Fruit fly (Drosophila melanogaster) Kc167 (cell line): Measurements from ENCODE around the gene Swip-1.

Experiments
- Myc ChIP-seq: fragments of >200 bp; optimal IDR thresholded peaks from 2 replicates; lab custom pipeline; 2017; ENCODE audit warnings: missing external identifiers
- Sin3A ChIP-seq: fragments of >200 bp; optimal IDR thresholded peaks from 2 replicates; lab custom pipeline; 2018; ENCODE audit warnings: missing external identifiers
- h ChIP-seq: fragments of >200 bp; optimal IDR thresholded peaks from 3 replicates; lab custom pipeline; 2018; ENCODE audit warnings: missing external identifiers
- insv ChIP-seq: fragments of >200 bp; optimal IDR thresholded peaks from 3 replicates; lab custom pipeline; 2018; ENCODE audit warnings: missing external identifiers
- psq ChIP-seq: fragments of >200 bp; optimal IDR thresholded peaks from 2 replicates; lab custom pipeline; 2017; ENCODE audit warnings: missing external identifiers
- ttk ChIP-seq: sonication (Bioruptor generic); optimal IDR thresholded peaks from 2 replicates; lab custom pipeline; 2017; ENCODE audit warnings: missing external identifiers

The Swip-1 gene

DNA sequence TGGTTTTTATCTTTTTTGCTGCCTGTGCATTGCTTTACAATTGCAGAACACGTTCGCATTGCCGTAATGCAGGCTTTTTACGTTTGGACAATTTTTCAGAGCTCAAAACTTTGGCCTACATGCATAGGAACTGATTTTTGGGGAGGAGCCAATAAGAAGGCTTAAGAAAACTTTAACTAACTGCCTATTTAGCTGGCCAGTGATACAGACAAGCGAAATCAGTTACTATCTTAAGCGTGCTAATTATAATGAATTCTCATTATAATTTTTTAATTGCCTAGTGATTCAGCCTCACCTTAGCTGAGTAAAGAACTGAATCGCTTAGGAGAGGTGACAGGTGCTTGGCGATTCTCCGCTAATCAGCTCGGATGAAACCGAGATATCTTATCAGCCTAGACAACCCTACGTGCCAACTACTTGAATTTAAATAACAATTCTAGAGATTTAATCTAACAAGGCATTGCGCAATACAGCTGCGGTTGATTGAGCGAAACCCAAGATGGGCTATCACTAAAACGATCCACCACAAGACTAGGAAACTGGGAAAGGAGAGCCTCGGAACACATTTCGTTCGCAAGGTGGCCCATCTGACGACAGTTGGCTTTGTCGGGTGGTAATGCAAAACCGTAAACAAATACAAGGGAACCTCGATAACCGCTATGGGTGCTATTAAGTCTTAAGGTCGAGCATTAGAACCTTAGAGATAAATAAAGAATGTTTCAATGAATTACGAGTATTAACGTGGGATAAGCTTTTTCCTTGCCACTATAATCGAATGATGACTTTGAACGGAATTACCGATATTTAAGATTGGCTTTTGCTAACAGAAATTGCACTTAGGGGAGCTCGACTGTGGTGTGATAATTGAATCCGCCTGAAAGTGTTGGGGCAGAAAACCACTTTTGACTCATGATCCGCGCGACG lies 1.6 kb downstream of the Swip-1 start:
- TF ChIP-seq Myc (lab: Kevin White, UChicago) = no peak
- TF ChIP-seq ttk (lab: Kevin White, UChicago) = no peak
- no peak for TF ChIP-seq psq (lab: Kevin White, UChicago)
- TF ChIP-seq Sin3A (lab: Kevin White, UChicago) = no peak
- no peak for TF ChIP-seq h (lab: Kevin White, UChicago)
- no peak for TF ChIP-seq insv (lab: Kevin White, UChicago)

- no peak for TF ChIP-seq insv (lab: Kevin White, UChicago)
- no peak for TF ChIP-seq Sin3A (lab: Kevin White, UChicago)
- TF ChIP-seq Myc (lab: Kevin White, UChicago) = no peak
- TF ChIP-seq psq (lab: Kevin White, UChicago) = no peak
- TF ChIP-seq h (lab: Kevin White, UChicago) = no peak
- no peak for TF ChIP-seq ttk (lab: Kevin White, UChicago)
Measured at dm6 chr2L:18984158-18984557, 2.9 kb downstream of the Swip-1 start.

dm6 chr2L:18982826-18983758 lies 4.0 kb downstream of the Swip-1 start:
- no peak for TF ChIP-seq insv (lab: Kevin White, UChicago)
- TF ChIP-seq h (lab: Kevin White, UChicago) = no peak
- TF ChIP-seq psq (lab: Kevin White, UChicago) = no peak
- no peak for TF ChIP-seq Myc (lab: Kevin White, UChicago)
- TF ChIP-seq ttk (lab: Kevin White, UChicago) = no peak
- TF ChIP-seq Sin3A (lab: Kevin White, UChicago) = no peak

dm6 chr2L:18981947-18982579 lies 5.0 kb downstream of the Swip-1 start:
- TF ChIP-seq h (lab: Kevin White, UChicago) (no peak), psq (lab: Kevin White, UChicago) (no peak), ttk (lab: Kevin White, UChicago) (no peak), insv (lab: Kevin White, UChicago) (no peak), Sin3A (lab: Kevin White, UChicago) (no peak), Myc (lab: Kevin White, UChicago) (no peak)

DNA sequence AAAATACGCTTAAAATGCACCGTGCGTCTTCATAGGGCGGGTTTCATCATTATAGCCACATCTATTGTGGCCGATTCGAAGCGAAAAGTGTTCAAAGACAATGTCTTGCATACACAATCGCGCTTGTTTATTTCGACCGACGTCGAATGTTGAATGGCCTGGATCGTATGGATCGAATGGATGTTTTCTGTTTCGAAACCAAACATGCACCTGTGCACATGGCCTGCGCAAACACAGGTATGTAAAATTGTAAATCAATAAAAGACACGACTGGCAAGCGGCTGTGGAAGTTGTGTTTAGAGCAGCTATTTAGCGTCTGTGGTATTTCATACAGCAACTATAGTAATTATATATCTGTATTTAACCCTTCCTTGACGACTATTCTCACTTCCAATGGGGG lies 5.6 kb downstream of the Swip-1 start:
- no peak for TF ChIP-seq h (lab: Kevin White, UChicago)
- no peak for TF ChIP-seq Sin3A (lab: Kevin White, UChicago)
- no peak for TF ChIP-seq insv (lab: Kevin White, UChicago)
- TF ChIP-seq psq (lab: Kevin White, UChicago) = no peak
- no peak for TF ChIP-seq ttk (lab: Kevin White, UChicago)
- no peak for TF ChIP-seq Myc (lab: Kevin White, UChicago)

DNA sequence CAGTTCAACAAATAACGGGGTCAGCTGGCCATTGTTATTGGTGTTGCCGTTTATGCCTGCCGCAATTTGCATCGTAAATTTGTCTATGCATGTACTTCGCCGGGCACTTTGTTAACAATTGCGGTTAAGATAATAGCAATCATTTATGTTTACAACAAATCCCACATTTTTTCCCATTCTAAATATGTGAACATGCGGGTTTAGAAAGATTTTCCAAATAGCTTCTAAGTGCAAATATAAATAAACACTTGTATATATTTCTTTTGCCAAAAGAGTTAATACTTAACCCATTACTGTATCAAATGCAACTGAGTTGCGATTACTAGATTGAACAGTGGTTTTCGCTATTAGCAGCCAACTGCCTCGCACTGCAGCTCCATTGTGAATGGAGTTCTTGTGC lies 6.1 kb downstream of the Swip-1 start:
- no peak for TF ChIP-seq insv (lab: Kevin White, UChicago)
- no peak for TF ChIP-seq h (lab: Kevin White, UChicago)
- no peak for TF ChIP-seq Myc (lab: Kevin White, UChicago)
- TF ChIP-seq Sin3A (lab: Kevin White, UChicago) = no peak
- no peak for TF ChIP-seq psq (lab: Kevin White, UChicago)
- no peak for TF ChIP-seq ttk (lab: Kevin White, UChicago)

DNA sequence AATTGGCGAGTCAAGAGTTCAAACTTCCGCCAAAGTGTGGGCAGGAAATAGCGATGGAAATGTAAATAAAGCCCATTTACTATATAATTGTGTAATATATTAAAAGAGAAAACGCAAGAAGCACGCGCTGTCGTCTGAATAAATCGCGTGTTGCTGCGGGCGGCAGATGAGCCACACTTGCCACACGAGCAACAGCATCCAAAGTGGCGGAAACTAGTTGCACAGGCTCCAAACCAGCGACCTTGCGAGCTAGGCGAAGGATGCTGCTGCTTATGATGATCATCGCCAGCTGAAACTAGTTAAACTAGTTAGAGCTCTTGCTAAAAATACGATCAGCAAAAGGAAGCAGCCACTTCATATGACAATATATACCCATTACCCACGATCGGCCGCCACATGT lies 7.7 kb downstream of the Swip-1 start:
- TF ChIP-seq Myc (lab: Kevin White, UChicago) (no peak), insv (lab: Kevin White, UChicago) (no peak), h (lab: Kevin White, UChicago) (no peak), psq (lab: Kevin White, UChicago) (no peak), ttk (lab: Kevin White, UChicago) (no peak), Sin3A (lab: Kevin White, UChicago) (no peak)

DNA sequence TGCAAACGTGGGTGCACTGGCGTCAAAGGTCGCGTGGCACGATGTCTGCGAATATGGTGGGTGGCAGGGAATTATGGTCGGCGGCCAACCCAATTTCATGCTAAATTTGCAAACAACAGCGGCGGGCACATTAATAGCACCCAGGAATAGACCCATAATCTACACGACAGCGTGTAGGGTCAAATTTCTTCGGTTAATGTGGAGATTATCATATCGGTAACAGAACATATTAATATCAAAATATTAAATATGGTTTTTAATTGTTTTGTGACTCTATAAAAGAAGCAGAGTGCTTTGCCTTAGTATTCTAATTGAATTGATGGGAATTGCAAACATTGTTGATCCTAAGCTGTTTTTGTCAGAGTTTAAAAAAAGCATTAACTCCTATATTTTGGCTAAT lies 8.2 kb downstream of the Swip-1 start:
- no peak for TF ChIP-seq ttk (lab: Kevin White, UChicago)
- TF ChIP-seq Sin3A (lab: Kevin White, UChicago) = no peak
- TF ChIP-seq psq (lab: Kevin White, UChicago) = no peak
- TF ChIP-seq insv (lab: Kevin White, UChicago) = no peak
- TF ChIP-seq h (lab: Kevin White, UChicago) = no peak
- TF ChIP-seq Myc (lab: Kevin White, UChicago) = no peak

dm6 chr2L:18976749-18977148 lies 10.3 kb downstream of the Swip-1 start:
- TF ChIP-seq psq (lab: Kevin White, UChicago) (no peak), Myc (lab: Kevin White, UChicago) (no peak), h (lab: Kevin White, UChicago) (no peak), insv (lab: Kevin White, UChicago) (no peak), Sin3A (lab: Kevin White, UChicago) (no peak), ttk (lab: Kevin White, UChicago) (no peak)

dm6 chr2L:18974063-18974779 lies 12.9 kb downstream of the Swip-1 start, which contains the start of the genes L2HGDH and CG10431:
Gene L2HGDH, minus strand, starts transcription at chr2L:18974448.
Gene CG10431, plus strand, starts transcription at chr2L:18974710.
- TF ChIP-seq Sin3A (lab: Kevin White, UChicago) (no peak), h (lab: Kevin White, UChicago) (no peak), Myc (lab: Kevin White, UChicago) (no peak), psq (lab: Kevin White, UChicago) (no peak), ttk (lab: Kevin White, UChicago) (no peak), insv (lab: Kevin White, UChicago) (no peak)
